Worm (Caenorhabditis elegans) whole organism, young adult: ENCODE data around the gene kin-20.

Experiments used
- F49E8.2 ChIP-seq: sonication (generic microtip); optimal IDR thresholded peaks from 3 replicates; lab custom pipeline; 2017; ENCODE audit warnings: missing genetic modification characterization, mild to moderate bottlenecking, missing compliant biosample characterization, antibody characterized with exemption, moderate library complexity; ENCODE audit not compliant: insufficient read depth
- ZK185.1 ChIP-seq: sonication (generic microtip); optimal IDR thresholded peaks from 2 replicates; lab custom pipeline; 2016; ENCODE audit warnings: mild to moderate bottlenecking, missing genetic modification characterization, missing compliant biosample characterization; ENCODE audit not compliant: poor library complexity, severe bottlenecking
- pha-4 ChIP-seq: fragments of 150-350 bp; sonication (generic microtip); optimal IDR thresholded peaks from 2 replicates; lab custom pipeline; 2014; ENCODE audit warnings: missing biosample characterization, missing genetic modification reagents, missing genetic modification characterization
- unc-130 ChIP-seq: sonication (generic microtip); optimal IDR thresholded peaks from 2 replicates; lab custom pipeline; 2016; ENCODE audit warnings: missing genetic modification reagents, missing genetic modification characterization, missing compliant biosample characterization
- unc-62 ChIP-seq: fragments of 150-350 bp; optimal IDR thresholded peaks from 2 replicates; lab custom pipeline; 2014; ENCODE audit warnings: missing biosample characterization, missing genetic modification reagents, missing genetic modification characterization

DNA sequence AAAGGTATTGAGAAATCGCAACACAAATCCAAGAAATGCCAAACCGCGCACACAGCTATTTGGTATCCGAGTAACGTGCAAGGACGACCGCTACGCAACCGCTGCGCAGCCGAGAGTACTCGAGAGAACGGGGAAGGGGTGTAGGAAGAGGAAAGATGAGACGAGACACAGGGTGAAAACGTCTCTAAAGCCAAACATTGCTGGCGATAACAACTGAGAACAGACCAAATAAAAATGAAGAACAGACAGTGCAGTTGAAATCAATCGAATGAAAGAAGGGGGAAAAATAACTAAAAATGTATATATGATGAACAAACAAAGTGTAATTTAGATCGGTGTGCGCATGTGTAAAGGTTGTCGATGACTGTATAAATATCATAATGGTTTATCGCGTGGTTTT, 3.7 kb upstream of the kin-20 start:
- no peak for TF ChIP-seq unc-130 (GFP tag; lab: Kevin White, UChicago)
- no peak for TF ChIP-seq pha-4
- TF ChIP-seq F49E8.2 (tag; lab: Kevin White, UChicago): no peak
- TF ChIP-seq ZK185.1: no peak
- no peak for TF ChIP-seq unc-62 (GFP tag; lab: Kevin White, UChicago)
